Worm (Caenorhabditis elegans) whole organism, young adult: ENCODE measurements around the gene ndg-4.
A peak's percentile ranks its signal among the peaks of the same experiment; 100 is the strongest.

Experiments used
- C06A6.2 ChIP-seq: fragments of 200-800 bp; sonication (Bioruptor generic); conservative IDR thresholded peaks from 2 replicates; pipeline ENCODE4 v1.3.6; 2022; ENCODE audit warnings: missing genetic modification characterization, missing compliant biosample characterization
- F33H1.4 ChIP-seq: fragments of 200-800 bp; sonication (Bioruptor generic); IDR thresholded peaks from 2 replicates; pipeline ENCODE4 v1.3.6; 2022; ENCODE audit warnings: missing genetic modification reagents, missing genetic modification characterization, missing compliant biosample characterization
- F39B2.1 ChIP-seq: fragments of 200-800 bp; sonication (Bioruptor generic); IDR thresholded peaks from 2 replicates; pipeline ENCODE4 v1.3.6; 2022; ENCODE audit warnings: missing genetic modification reagents, missing genetic modification characterization, missing compliant biosample characterization
- F49E8.2 ChIP-seq: sonication (generic microtip); optimal IDR thresholded peaks from 3 replicates; lab custom pipeline; 2017; ENCODE audit warnings: missing genetic modification characterization, mild to moderate bottlenecking, missing compliant biosample characterization, antibody characterized with exemption, moderate library complexity; ENCODE audit not compliant: insufficient read depth
- F52B5.7 ChIP-seq: sonication (generic microtip); optimal IDR thresholded peaks from 2 replicates; lab custom pipeline; 2016; ENCODE audit warnings: mild to moderate bottlenecking, missing genetic modification characterization, missing compliant biosample characterization
- F55B11.4 ChIP-seq: sonication (generic microtip); optimal IDR thresholded peaks from 2 replicates; lab custom pipeline; 2016; ENCODE audit warnings: missing compliant biosample characterization, missing genetic modification characterization, borderline replicate concordance; ENCODE audit not compliant: insufficient read depth
- F57A8.1 ChIP-seq: fragments of 200-800 bp; sonication (Bioruptor generic); optimal IDR thresholded peaks from 2 replicates; lab custom pipeline; 2018; ENCODE audit warnings: mild to moderate bottlenecking, missing genetic modification characterization, moderate library complexity, missing compliant biosample characterization
- K12H6.12 ChIP-seq: fragments of 200-800 bp; sonication (Bioruptor generic); optimal IDR thresholded peaks from 2 replicates; lab custom pipeline; 2018; ENCODE audit warnings: mild to moderate bottlenecking, missing genetic modification characterization, missing compliant biosample characterization
- T26A5.8 ChIP-seq: sonication (generic microtip); optimal IDR thresholded peaks from 2 replicates; lab custom pipeline; 2016; ENCODE audit warnings: missing genetic modification characterization, missing compliant biosample characterization
- Y53F4B.3 ChIP-seq: fragments of 200-800 bp; sonication (Bioruptor generic); IDR thresholded peaks from 2 replicates; pipeline ENCODE4 v1.3.6; 2022; ENCODE audit warnings: missing genetic modification reagents, missing genetic modification characterization, missing compliant biosample characterization
- Y79H2A.3 ChIP-seq: fragments of 200-800 bp; sonication (Bioruptor generic); conservative IDR thresholded peaks from 2 replicates; pipeline ENCODE4 v1.3.6; 2022; ENCODE audit warnings: missing genetic modification reagents, missing genetic modification characterization, missing compliant biosample characterization
- ama-1 ChIP-seq, 3 experiments: fragments of 150-350 bp in 1 of 3; sonication (generic microtip) in 2 of 3; optimal IDR thresholded peaks; 2 replicates each; lab custom pipeline; 2014 to 2018; ENCODE audit warnings: missing biosample characterization in 2 of 3, missing genetic modification characterization in 2 of 3, missing genetic modification reagents in 2 of 3
- aptf-2 ChIP-seq: fragments of 200-800 bp; sonication (Bioruptor generic); conservative IDR thresholded peaks from 2 replicates; pipeline ENCODE4 v1.3.6; 2022; ENCODE audit warnings: missing genetic modification reagents, missing genetic modification characterization, missing compliant biosample characterization
- attf-6 ChIP-seq: fragments of 200-800 bp; sonication (Bioruptor generic); IDR thresholded peaks from 2 replicates; pipeline ENCODE4 v1.3.6; 2022; ENCODE audit warnings: missing genetic modification reagents, missing genetic modification characterization, missing compliant biosample characterization
- cebp-1 ChIP-seq, 2 experiments: fragments of 200-800 bp in 1 of 2; sonication (Bioruptor generic) in 1 of 2; sonication (generic microtip) in 1 of 2; IDR thresholded peaks in 1 of 2; optimal IDR thresholded peaks in 1 of 2; 2 replicates each; pipeline versions ENCODE4 v1.3.6 to Lab custom; 2017 to 2022; ENCODE audit warnings: missing compliant biosample characterization in 2 of 2, missing genetic modification characterization in 2 of 2, mild to moderate bottlenecking in 1 of 2, missing genetic modification reagents in 1 of 2, moderate library complexity in 1 of 2
- ceh-27 ChIP-seq: fragments of 200-800 bp; sonication (Bioruptor generic); optimal IDR thresholded peaks from 2 replicates; lab custom pipeline; 2018; ENCODE audit warnings: mild to moderate bottlenecking, missing genetic modification characterization, moderate library complexity, missing compliant biosample characterization
- ceh-40 ChIP-seq: fragments of 200-800 bp; sonication (Bioruptor generic); IDR thresholded peaks from 2 replicates; pipeline ENCODE4 v1.3.6; 2022; ENCODE audit warnings: missing genetic modification characterization, missing compliant biosample characterization
- ceh-58 ChIP-seq: fragments of 200-800 bp; sonication (Bioruptor generic); IDR thresholded peaks from 2 replicates; pipeline ENCODE4 v1.3.6; 2022; ENCODE audit warnings: missing genetic modification characterization, missing compliant biosample characterization
- ceh-91 ChIP-seq: fragments of 200-800 bp; sonication (Bioruptor generic); IDR thresholded peaks from 2 replicates; pipeline ENCODE4 v1.3.6; 2022; ENCODE audit warnings: missing genetic modification reagents, missing genetic modification characterization, missing compliant biosample characterization
- die-1 ChIP-seq: sonication (generic microtip); optimal IDR thresholded peaks from 2 replicates; lab custom pipeline; 2016; ENCODE audit warnings: missing genotype, mild to moderate bottlenecking, missing genetic modification characterization, missing compliant biosample characterization
- dox-1 ChIP-seq: fragments of 200-800 bp; sonication (Bioruptor generic); IDR thresholded peaks from 2 replicates; pipeline ENCODE4 v1.3.6; 2022; ENCODE audit warnings: missing genetic modification reagents, missing genetic modification characterization, missing compliant biosample characterization
- dpff-1 ChIP-seq: sonication (generic microtip); optimal IDR thresholded peaks from 2 replicates; lab custom pipeline; 2017; ENCODE audit warnings: mild to moderate bottlenecking, missing genetic modification characterization, missing compliant biosample characterization
- dpl-1 ChIP-seq: fragments of 150-350 bp; optimal IDR thresholded peaks from 2 replicates; lab custom pipeline; 2014; ENCODE audit warnings: missing biosample characterization, missing genetic modification reagents, missing genetic modification characterization
- efl-1 ChIP-seq: fragments of 150-350 bp; optimal IDR thresholded peaks from 2 replicates; lab custom pipeline; 2014; ENCODE audit warnings: missing biosample characterization, missing genetic modification reagents, missing genetic modification characterization
- ets-4 ChIP-seq: fragments of 200-800 bp; sonication (Bioruptor generic); optimal IDR thresholded peaks from 2 replicates; lab custom pipeline; 2018; ENCODE audit warnings: mild to moderate bottlenecking, missing genetic modification characterization, missing compliant biosample characterization
- gei-17 ChIP-seq: fragments of 200-800 bp; sonication (Bioruptor generic); optimal IDR thresholded peaks from 2 replicates; lab custom pipeline; 2018; ENCODE audit warnings: mild to moderate bottlenecking, missing genetic modification characterization, missing compliant biosample characterization
- hmg-1.2 ChIP-seq: fragments of 200-800 bp; sonication (Bioruptor generic); IDR thresholded peaks from 2 replicates; pipeline ENCODE4 v1.3.6; 2022; ENCODE audit warnings: missing genetic modification reagents, missing genetic modification characterization, missing compliant biosample characterization
- hsf-1 ChIP-seq: fragments of 200-800 bp; sonication (Bioruptor generic); IDR thresholded peaks from 2 replicates; pipeline ENCODE4 v1.3.6; 2022; ENCODE audit warnings: missing genetic modification reagents, missing genetic modification characterization, missing compliant biosample characterization
- let-607 ChIP-seq, 2 experiments: fragments of 200-800 bp in 1 of 2; sonication (Bioruptor generic) in 1 of 2; sonication (generic microtip) in 1 of 2; optimal IDR thresholded peaks; 2 replicates each; lab custom pipeline; 2016 to 2018; ENCODE audit warnings: mild to moderate bottlenecking in 2 of 2, missing compliant biosample characterization in 2 of 2, missing genetic modification characterization in 2 of 2, moderate library complexity in 2 of 2, missing genotype in 1 of 2
- lin-26 ChIP-seq: fragments of 200-800 bp; sonication (Bioruptor generic); IDR thresholded peaks from 2 replicates; pipeline ENCODE4 v1.3.6; 2022; ENCODE audit warnings: missing genetic modification reagents, missing genetic modification characterization, missing compliant biosample characterization
- lin-35 ChIP-seq, 3 experiments: fragments of 150-350 bp in 2 of 3; sonication (generic microtip) in 1 of 3; optimal IDR thresholded peaks; 2 replicates each; lab custom pipeline; 2014 to 2018; ENCODE audit warnings: missing biosample characterization in 3 of 3, missing genetic modification characterization in 3 of 3, missing genetic modification reagents in 3 of 3
- lsl-1 ChIP-seq: fragments of 200-800 bp; sonication (Bioruptor generic); optimal IDR thresholded peaks from 2 replicates; lab custom pipeline; 2018; ENCODE audit warnings: mild to moderate bottlenecking, missing genetic modification characterization, moderate library complexity, missing compliant biosample characterization
- madf-6 ChIP-seq: fragments of 200-800 bp; sonication (Bioruptor generic); IDR thresholded peaks from 2 replicates; pipeline ENCODE4 v1.3.6; 2022; ENCODE audit warnings: missing genetic modification reagents, missing genetic modification characterization, missing compliant biosample characterization
- nhr-27 ChIP-seq: fragments of 200-800 bp; sonication (Bioruptor generic); optimal IDR thresholded peaks from 2 replicates; lab custom pipeline; 2018; ENCODE audit warnings: mild to moderate bottlenecking, missing genetic modification characterization, moderate library complexity, missing compliant biosample characterization
- repo-1 ChIP-seq: sonication (generic microtip); optimal IDR thresholded peaks from 2 replicates; lab custom pipeline; 2017; ENCODE audit warnings: mild to moderate bottlenecking, missing genetic modification characterization, missing compliant biosample characterization
- rpc-1 ChIP-seq, 2 experiments: fragments of 150-350 bp in 1 of 2; sonication (generic microtip) in 1 of 2; optimal IDR thresholded peaks; 2 replicates each; lab custom pipeline; 2014 to 2018; ENCODE audit warnings: missing biosample characterization in 1 of 2, missing genetic modification characterization in 1 of 2, missing genetic modification reagents in 1 of 2, missing genotype in 1 of 2
- snpc-3.4 ChIP-seq: sonication (generic microtip); optimal IDR thresholded peaks from 2 replicates; lab custom pipeline; 2017; ENCODE audit warnings: missing genetic modification characterization, mild to moderate bottlenecking, missing compliant biosample characterization, antibody characterized with exemption, moderate library complexity, missing genotype, missing genetic modification reagents
- tbp1 ChIP-seq: fragments of 200-800 bp; sonication (Bioruptor generic); optimal IDR thresholded peaks from 2 replicates; lab custom pipeline; 2018; ENCODE audit warnings: mild to moderate bottlenecking, missing genetic modification characterization, missing compliant biosample characterization
- unc-62 ChIP-seq: fragments of 150-350 bp; optimal IDR thresholded peaks from 2 replicates; lab custom pipeline; 2014; ENCODE audit warnings: missing biosample characterization, missing genetic modification reagents, missing genetic modification characterization
- zfh-2 ChIP-seq: fragments of 200-800 bp; sonication (Bioruptor generic); conservative IDR thresholded peaks from 2 replicates; pipeline ENCODE4 v1.3.6; 2022; ENCODE audit warnings: missing genetic modification reagents, missing genetic modification characterization, missing compliant biosample characterization

Gene ndg-4

ce11 chrIII:4476806-4477205 lies 9.6 kb upstream of the ndg-4 start (continued):
- TF ChIP-seq Y53F4B.3 (GFP tag; lab: Robert Waterston, UW) (no peak), dpl-1 (GFP tag; lab: Kevin White, UChicago) (no peak), F55B11.4 (tag; lab: Kevin White, UChicago) (no peak), F39B2.1 (GFP tag; lab: Robert Waterston, UW) (no peak), zfh-2 (GFP tag; lab: Robert Waterston, UW) (no peak), C06A6.2 (GFP tag; lab: Robert Waterston, UW) (no peak), F49E8.2 (tag; lab: Kevin White, UChicago) (peak; percentile 53), T26A5.8 (tag; lab: Kevin White, UChicago) (no peak), rpc-1 (optimal IDR thresholded peaks at IDR 0.05; lab: Kevin White, UChicago) (no peak), rpc-1 (tag; optimal IDR thresholded peaks at IDR 0.05; lab: Kevin White, UChicago) (no peak)
- TF ChIP-seq, all 124 proteins: peak for 32

DNA sequence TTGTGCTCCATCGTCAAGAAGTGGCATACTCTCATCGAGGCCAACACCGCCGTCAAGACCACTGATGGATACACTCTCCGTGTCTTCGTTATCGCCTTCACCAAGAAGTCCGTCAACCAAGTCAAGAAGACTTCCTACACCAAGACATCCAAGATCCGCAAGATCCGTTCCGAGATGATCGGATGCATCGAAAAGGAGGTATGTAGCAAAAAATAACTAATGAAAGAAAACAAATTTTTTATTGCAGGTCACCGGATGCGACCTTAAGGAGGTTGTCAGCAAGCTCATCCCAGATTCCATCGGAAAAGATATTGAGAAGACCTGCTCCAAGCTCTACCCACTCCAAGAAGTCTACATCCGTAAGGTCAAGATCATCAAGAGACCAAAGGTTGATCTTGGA lies 9.1 kb upstream of the ndg-4 start:
- TF ChIP-seq F57A8.1 (GFP tag; lab: Kevin White, UChicago): peak; percentile 9
- TF ChIP-seq F33H1.4 (GFP tag; lab: Robert Waterston, UW): no peak
- 0 out of 2 replicates have a peak, but pooled peaks have one; percentile 6 for TF ChIP-seq hmg-1.2 (GFP tag; lab: Robert Waterston, UW)

DNA sequence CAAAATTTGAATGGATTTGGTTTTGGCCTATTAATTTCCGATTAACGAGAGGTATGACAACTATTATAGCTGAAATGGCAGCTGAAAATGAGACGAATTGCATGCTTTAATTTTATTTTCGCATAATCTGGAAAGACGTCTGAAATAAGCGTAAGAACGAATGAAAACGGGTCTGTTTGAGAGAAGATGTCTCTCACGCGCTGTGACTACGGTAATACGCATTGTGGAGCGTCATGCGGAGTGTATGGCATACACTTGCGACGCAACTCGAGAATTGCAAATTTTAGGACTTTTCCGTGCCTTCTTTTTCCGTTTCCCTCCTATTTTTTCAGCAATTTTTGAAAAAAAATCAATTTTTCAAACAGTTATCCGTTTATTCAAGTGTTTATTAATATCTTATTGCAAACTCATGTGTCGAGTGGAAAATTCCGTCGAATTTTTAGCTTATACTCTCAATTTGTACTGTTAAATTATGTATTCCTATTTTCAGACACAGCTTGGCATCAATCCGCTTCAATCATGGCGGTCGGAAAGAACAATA lies 8.3 kb upstream of the ndg-4 start, which contains the start of gene rps-1:
TSS of gene rps-1 (plus strand) at position 491 of the 541 bp plus-strand sequence.
- TF ChIP-seq ceh-27 (GFP tag; lab: Kevin White, UChicago): peak; percentile 99
- TF ChIP-seq Y53F4B.3 (GFP tag; lab: Robert Waterston, UW): peak; percentile 61; the same call in 1 of the 2 replicates
- TF ChIP-seq aptf-2 (GFP tag; lab: Robert Waterston, UW): no peak
- TF ChIP-seq unc-62: peak; percentile 76
- peak; percentile 78 for TF ChIP-seq F52B5.7 (tag; lab: Kevin White, UChicago)
- peak; percentile 63; the same call in 1 of the 2 replicates for TF ChIP-seq F39B2.1 (GFP tag; lab: Robert Waterston, UW)
- peak; percentile 89 for TF ChIP-seq ceh-91 (GFP tag; lab: Robert Waterston, UW)
- TF ChIP-seq lin-26 (GFP tag; lab: Robert Waterston, UW): peak; percentile 85; the same call in 1 of the 2 replicates
- peak; percentile 43; the same call in 1 of the 2 replicates for TF ChIP-seq ceh-40 (GFP tag; lab: Robert Waterston, UW)
- TF ChIP-seq ceh-58: no peak
- TF ChIP-seq C06A6.2 (GFP tag; lab: Robert Waterston, UW): peak; percentile 95
- TF ChIP-seq K12H6.12: peak; percentile 97
- peak; percentile 98 for TF ChIP-seq repo-1 (tag; lab: Kevin White, UChicago)
- TF ChIP-seq let-607 (tag; optimal IDR thresholded peaks at IDR 0.05; lab: Kevin White, UChicago): peak; percentile 90 to 95
- TF ChIP-seq hsf-1 (GFP tag; lab: Robert Waterston, UW): peak; percentile 88
- TF ChIP-seq F55B11.4 (tag; lab: Kevin White, UChicago): no peak
- TF ChIP-seq madf-6 (GFP tag; lab: Robert Waterston, UW): peak; percentile 95
- TF ChIP-seq tbp1 (GFP tag; lab: Kevin White, UChicago): peak; percentile 79
- peak; percentile 53 for TF ChIP-seq ama-1 (optimal IDR thresholded peaks at IDR 0.05; lab: Kevin White, UChicago)
- TF ChIP-seq ama-1 (GFP tag; optimal IDR thresholded peaks at IDR 0.05; lab: Kevin White, UChicago): peak in 1 of 2 experiments; percentile 58
- peak; percentile 84 for TF ChIP-seq nhr-27 (tag; lab: Kevin White, UChicago)
- TF ChIP-seq lsl-1: peak; percentile 98
- TF ChIP-seq cebp-1 (GFP tag; IDR thresholded peaks at IDR 0.05; lab: Robert Waterston, UW): peak; percentile 83
- peak; percentile 96 for TF ChIP-seq cebp-1 (tag; optimal IDR thresholded peaks at IDR 0.05; lab: Kevin White, UChicago)
- TF ChIP-seq snpc-3.4: peak; percentile 96
- TF ChIP-seq ets-4 (GFP tag; lab: Kevin White, UChicago): peak; percentile 49
- no peak for TF ChIP-seq dpff-1 (tag; lab: Kevin White, UChicago)
- peak; percentile 90 for TF ChIP-seq gei-17 (GFP tag; lab: Kevin White, UChicago)
- TF ChIP-seq efl-1 (GFP tag; lab: Kevin White, UChicago): peak; percentile 85
- TF ChIP-seq T26A5.8 (tag; lab: Kevin White, UChicago): peak; percentile 47
- TF ChIP-seq F33H1.4 (GFP tag; lab: Robert Waterston, UW): peak; percentile 87
- TF ChIP-seq lin-35 (GFP tag; optimal IDR thresholded peaks at IDR 0.05; lab: Kevin White, UChicago): peak; percentile 53 to 97 (median 87)
- peak; percentile 99 for TF ChIP-seq dox-1 (GFP tag; lab: Robert Waterston, UW)
- peak; percentile 63 for TF ChIP-seq die-1 (tag; lab: Kevin White, UChicago)
- peak; percentile 65; the same call in 1 of the 2 replicates for TF ChIP-seq Y79H2A.3 (GFP tag; lab: Robert Waterston, UW)
- TF ChIP-seq F49E8.2 (tag; lab: Kevin White, UChicago): peak; percentile 94
- peak; percentile 72; the same call in 1 of the 2 replicates for TF ChIP-seq attf-6 (GFP tag; lab: Robert Waterston, UW)
